Worm (Caenorhabditis elegans) whole organism, L4 larva: Measurements from ENCODE around the gene pzf-1.

Experiments
- aly-2 ChIP-seq: sonication (generic microtip); optimal IDR thresholded peaks from 2 replicates; lab custom pipeline; 2018; ENCODE audit warnings: missing biosample characterization, missing genetic modification characterization
- ama-1 ChIP-seq: fragments of 150-350 bp; optimal IDR thresholded peaks from 2 replicates; lab custom pipeline; 2014; ENCODE audit warnings: inconsistent platforms, mixed read lengths
- ceh-20 ChIP-seq: fragments of 200-800 bp; sonication (Bioruptor generic); IDR thresholded peaks from 2 replicates; pipeline ENCODE4 v1.3.6; 2022; ENCODE audit warnings: missing genetic modification reagents, missing genetic modification characterization, missing compliant biosample characterization
- fos-1 ChIP-seq: fragments of 150-350 bp; optimal IDR thresholded peaks from 2 replicates; lab custom pipeline; 2014; ENCODE audit warnings: missing biosample characterization, missing genetic modification characterization
- lim-7 ChIP-seq: fragments of 200-800 bp; sonication (Bioruptor generic); IDR thresholded peaks from 2 replicates; pipeline ENCODE4 v1.3.6; 2022; ENCODE audit warnings: missing genetic modification characterization, missing compliant biosample characterization
- lin-13 ChIP-seq: fragments of 150-350 bp; optimal IDR thresholded peaks from 2 replicates; lab custom pipeline; 2014; ENCODE audit warnings: missing biosample characterization, missing genetic modification reagents, missing genetic modification characterization
- lin-39 ChIP-seq: fragments of 150-350 bp; optimal IDR thresholded peaks from 2 replicates; lab custom pipeline; 2014; ENCODE audit warnings: missing biosample characterization, missing genetic modification reagents, missing genetic modification characterization
- lsy-2 ChIP-seq, 2 experiments: fragments of 150-350 bp in 1 of 2; sonication (generic microtip) in 1 of 2; optimal IDR thresholded peaks; 2 replicates each; lab custom pipeline; 2014 to 2017; ENCODE audit warnings: missing biosample characterization in 2 of 2, missing genetic modification characterization in 2 of 2
- nhr-11 ChIP-seq: fragments of 150-350 bp; optimal IDR thresholded peaks from 2 replicates; lab custom pipeline; 2014; ENCODE audit warnings: missing biosample characterization, missing genetic modification characterization
- nhr-77 ChIP-seq: fragments of 150-350 bp; optimal IDR thresholded peaks from 2 replicates; lab custom pipeline; 2014; ENCODE audit warnings: missing biosample characterization, missing genetic modification characterization
- unc-39 ChIP-seq: sonication (generic microtip); optimal IDR thresholded peaks from 2 replicates; lab custom pipeline; 2017; ENCODE audit warnings: missing biosample characterization, missing genetic modification characterization
- vab-7 ChIP-seq: fragments of 200-800 bp; sonication (Bioruptor generic); IDR thresholded peaks from 2 replicates; pipeline ENCODE4 v1.3.6; 2022; ENCODE audit warnings: missing genetic modification reagents, missing genetic modification characterization, missing compliant biosample characterization
- ztf-11 ChIP-seq: fragments of 150-350 bp; optimal IDR thresholded peaks from 2 replicates; lab custom pipeline; 2014; ENCODE audit warnings: missing biosample characterization, missing genetic modification characterization

DNA sequence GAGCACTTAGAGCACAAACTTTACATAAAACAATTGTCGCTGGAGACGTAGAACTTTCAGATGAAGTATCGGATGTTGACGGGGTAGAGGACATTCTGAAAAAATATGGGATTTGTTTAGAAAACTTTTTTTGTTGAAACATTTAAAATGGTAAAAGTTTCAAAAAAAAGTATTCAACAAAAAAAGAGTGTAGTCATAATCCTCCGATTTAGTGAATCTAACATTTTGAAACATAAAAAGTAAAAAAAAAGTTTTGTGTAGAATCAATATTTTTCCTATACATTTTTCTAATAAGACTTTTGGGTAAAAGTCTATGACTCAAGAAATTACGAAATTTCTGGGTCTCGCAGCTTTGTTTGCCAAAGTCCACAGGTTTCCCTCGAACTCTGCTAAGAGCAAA is 31.6 kb downstream of the pzf-1 start, which contains the start of gene nhr-213:
- no peak for TF ChIP-seq aly-2
- TF ChIP-seq unc-39 (tag; lab: Kevin White, UChicago), result no peak
- TF ChIP-seq lin-39 (tag; lab: Kevin White, UChicago), result no peak
- no peak for TF ChIP-seq vab-7
- no peak for TF ChIP-seq ama-1 (lab: Kevin White, UChicago)
- TF ChIP-seq nhr-77, result no peak
- TF ChIP-seq nhr-11 (tag; lab: Kevin White, UChicago), result no peak
- TF ChIP-seq ztf-11 (tag; lab: Kevin White, UChicago), result no peak
- TF ChIP-seq ceh-20, result no peak
- no peak for TF ChIP-seq lim-7 (GFP tag; lab: Robert Waterston, UW)
- no peak for TF ChIP-seq lin-13 (GFP tag; lab: Kevin White, UChicago)
- TF ChIP-seq lsy-2 (tag; optimal IDR thresholded peaks at IDR 0.05; lab: Kevin White, UChicago), result no peak
- no peak for TF ChIP-seq fos-1 (tag; lab: Kevin White, UChicago)
